Worm (Caenorhabditis elegans): Measurements from ENCODE around the gene ZK1320.5.
A peak's percentile ranks its signal among the peaks of the same experiment; 100 is the strongest.

- no peak for TF ChIP-seq fos-1 (tag; optimal IDR thresholded peaks at IDR 0.05)
- no peak for TF ChIP-seq pha-4 (tag; optimal IDR thresholded peaks at IDR 0.05)
- TF ChIP-seq snpc-4 (tag; optimal IDR thresholded peaks at IDR 0.05), result no peak
- no peak for TF ChIP-seq ceh-82 (tag; optimal IDR thresholded peaks at IDR 0.05)
- no peak for TF ChIP-seq unc-62 (GFP tag; optimal IDR thresholded peaks at IDR 0.05)
- TF ChIP-seq nhr-237 (tag; optimal IDR thresholded peaks at IDR 0.05), result no peak
- TF ChIP-seq egl-27 (tag; optimal IDR thresholded peaks at IDR 0.05), result no peak
- peak; percentile 41 for TF ChIP-seq ama-1 (optimal IDR thresholded peaks at IDR 0.05)
- no peak for TF ChIP-seq elt-2 (tag; optimal IDR thresholded peaks at IDR 0.05)
- no peak for TF ChIP-seq R02D3.7 (tag; optimal IDR thresholded peaks at IDR 0.05)
Measured at ce11 chrII:9617039-9617901, 48.2 kb downstream of the ZK1320.5 start, which contains the start of gene hal-3.

Data from whole organism, L3 larva.